Fruit fly (Drosophila melanogaster) whole organism, embryonic: ENCODE data around the gene mRRF1.

Source experiments
- Aef1 ChIP-seq: fragments of 200-800 bp; sonication (Bioruptor generic); IDR thresholded peaks from 3 replicates; pipeline ENCODE4 v1.3.6; 2022; ENCODE audit warnings: missing biosample characterization, missing genetic modification characterization
- B-H1 ChIP-seq: fragments of 200-800 bp; sonication (Bioruptor generic); IDR thresholded peaks from 3 replicates; pipeline ENCODE4 v1.3.6; 2022; ENCODE audit warnings: missing biosample characterization, missing genetic modification characterization
- CG10321 ChIP-seq: fragments of 200-800 bp; sonication (Bioruptor generic); IDR thresholded peaks from 2 replicates; pipeline ENCODE4 v1.3.6; 2022; ENCODE audit warnings: missing biosample characterization, missing genetic modification characterization
- CG15011 ChIP-seq: fragments of 200-800 bp; sonication (Bioruptor generic); optimal IDR thresholded peaks from 3 replicates; lab custom pipeline; 2018; ENCODE audit warnings: missing biosample characterization, mild to moderate bottlenecking, missing genetic modification characterization
- CG15269 ChIP-seq: fragments of 200-800 bp; sonication (Bioruptor generic); optimal IDR thresholded peaks from 2 replicates; lab custom pipeline; 2018; ENCODE audit warnings: missing biosample characterization, mild to moderate bottlenecking, missing genetic modification characterization, moderate library complexity
- CG15514 ChIP-seq: fragments of 200-800 bp; sonication (Bioruptor generic); optimal IDR thresholded peaks from 3 replicates; lab custom pipeline; 2017; ENCODE audit warnings: missing biosample characterization, missing genetic modification characterization, mild to moderate bottlenecking, moderate library complexity, missing genetic modification reagents
- CG1792 ChIP-seq: fragments of 200-800 bp; sonication (Bioruptor generic); optimal IDR thresholded peaks from 2 replicates; lab custom pipeline; 2016; ENCODE audit warnings: missing biosample characterization, missing genetic modification characterization
- CG30403 ChIP-seq: fragments of 200-800 bp; sonication (Bioruptor generic); optimal IDR thresholded peaks from 3 replicates; lab custom pipeline; 2016; ENCODE audit warnings: missing biosample characterization, missing genetic modification characterization
- CG31441 ChIP-seq: fragments of 200-800 bp; sonication (Bioruptor generic); IDR thresholded peaks from 2 replicates; pipeline ENCODE4 v1.3.6; 2022; ENCODE audit warnings: missing biosample characterization, missing genetic modification characterization
- CG32767 ChIP-seq: fragments of 200-800 bp; sonication (Bioruptor generic); IDR thresholded peaks from 2 replicates; pipeline ENCODE4 v1.3.6; 2022; ENCODE audit warnings: missing biosample characterization, missing genetic modification characterization
- CG3995 ChIP-seq: fragments of 200-800 bp; sonication (Bioruptor generic); optimal IDR thresholded peaks from 3 replicates; lab custom pipeline; 2016; ENCODE audit warnings: missing biosample characterization, missing genetic modification characterization
- CG4360 ChIP-seq: fragments of 200-800 bp; sonication (Bioruptor generic); IDR thresholded peaks from 2 replicates; pipeline ENCODE4 v1.3.6; 2022; ENCODE audit warnings: missing biosample characterization, missing genetic modification characterization
- CG43689 ChIP-seq: fragments of 200-800 bp; sonication (Bioruptor generic); IDR thresholded peaks from 2 replicates; pipeline ENCODE4 v1.3.6; 2022; ENCODE audit warnings: missing biosample characterization, missing genetic modification characterization
- CG4617 ChIP-seq: fragments of 200-800 bp; sonication (Bioruptor generic); optimal IDR thresholded peaks from 3 replicates; lab custom pipeline; 2016; ENCODE audit warnings: missing biosample characterization, missing genetic modification characterization, borderline replicate concordance
- CG4820 ChIP-seq: fragments of 200-800 bp; sonication (Bioruptor generic); optimal IDR thresholded peaks from 3 replicates; lab custom pipeline; 2016; ENCODE audit warnings: missing biosample characterization, missing genetic modification characterization
- CG6654 ChIP-seq: fragments of 200-800 bp; sonication (Bioruptor generic); optimal IDR thresholded peaks from 2 replicates; lab custom pipeline; 2017; ENCODE audit warnings: missing biosample characterization, mild to moderate bottlenecking, missing genetic modification characterization
- CG7556 ChIP-seq: fragments of 200-800 bp; sonication (Bioruptor generic); optimal IDR thresholded peaks from 2 replicates; lab custom pipeline; 2017; ENCODE audit warnings: missing biosample characterization, mild to moderate bottlenecking, missing genetic modification characterization
- CG8290 ChIP-seq, 3 experiments: fragments of 200-800 bp; sonication (Bioruptor generic); optimal IDR thresholded peaks; 2 replicates each; lab custom pipeline; 2016 to 2019; ENCODE audit warnings: missing biosample characterization in 3 of 3, missing genetic modification characterization in 3 of 3, mild to moderate bottlenecking in 2 of 3, moderate library complexity in 1 of 3
- CG9437 ChIP-seq: fragments of 200-800 bp; sonication (Bioruptor generic); optimal IDR thresholded peaks from 2 replicates; lab custom pipeline; 2018; ENCODE audit warnings: missing biosample characterization, mild to moderate bottlenecking, missing genetic modification characterization
- CG9932 ChIP-seq: fragments of 200-800 bp; sonication (Bioruptor generic); IDR thresholded peaks from 2 replicates; pipeline ENCODE4 v1.3.6; 2022; ENCODE audit warnings: missing biosample characterization, missing genetic modification characterization
- CHES-1-like ChIP-seq: fragments of 200-800 bp; sonication (Bioruptor generic); optimal IDR thresholded peaks from 2 replicates; lab custom pipeline; 2016; ENCODE audit warnings: missing biosample characterization, missing genetic modification characterization
- CrebB ChIP-seq: fragments of 200-800 bp; sonication (Bioruptor generic); optimal IDR thresholded peaks from 3 replicates; lab custom pipeline; 2018; ENCODE audit warnings: missing biosample characterization, mild to moderate bottlenecking, missing genetic modification characterization
- Dref ChIP-seq: fragments of 200-800 bp; sonication (Bioruptor generic); IDR thresholded peaks from 2 replicates; pipeline ENCODE4 v1.3.6; 2022; ENCODE audit warnings: missing biosample characterization, missing genetic modification characterization
- HHEX ChIP-seq: fragments of 200-800 bp; sonication (Bioruptor generic); optimal IDR thresholded peaks from 3 replicates; lab custom pipeline; 2017; ENCODE audit warnings: missing biosample characterization, mild to moderate bottlenecking, missing genetic modification characterization, missing genetic modification reagents
- Lhr ChIP-seq: fragments of 200-800 bp; sonication (Bioruptor generic); optimal IDR thresholded peaks from 3 replicates; lab custom pipeline; 2017; ENCODE audit warnings: mild to moderate bottlenecking, missing biosample characterization, missing genetic modification reagents, missing genetic modification characterization
- Mad ChIP-seq: fragments of 200-800 bp; sonication (Bioruptor generic); optimal IDR thresholded peaks from 2 replicates; lab custom pipeline; 2016; ENCODE audit warnings: missing biosample characterization, missing genetic modification characterization
- Sry-β ChIP-seq: fragments of 200-800 bp; sonication (Bioruptor generic); optimal IDR thresholded peaks from 2 replicates; lab custom pipeline; 2018; ENCODE audit warnings: missing biosample characterization, mild to moderate bottlenecking, missing genetic modification characterization, moderate library complexity
- Trl ChIP-seq, 3 experiments: fragments of >200 bp in 2 of 3; fragments of 200-800 bp in 1 of 3; sonication (Bioruptor generic) in 1 of 3; optimal IDR thresholded peaks; 2 replicates in 1 of 3; 3 replicates in 2 of 3; lab custom pipeline; 2016 to 2017; ENCODE audit warnings: missing biosample characterization in 1 of 3, missing genetic modification characterization in 1 of 3
- YL-1 ChIP-seq: fragments of 200-800 bp; sonication (Bioruptor generic); optimal IDR thresholded peaks from 3 replicates; lab custom pipeline; 2017; ENCODE audit warnings: missing biosample characterization, mild to moderate bottlenecking, missing genetic modification characterization
- al ChIP-seq: fragments of 200-800 bp; sonication (Bioruptor generic); IDR thresholded peaks from 2 replicates; pipeline ENCODE4 v1.3.6; 2022; ENCODE audit warnings: missing biosample characterization, missing genetic modification characterization
- chinmo ChIP-seq: fragments of 200-800 bp; sonication (Bioruptor generic); IDR thresholded peaks from 4 replicates; pipeline ENCODE4 v1.3.6; 2022; ENCODE audit warnings: missing biosample characterization, missing genetic modification characterization; ENCODE audit not compliant: partially characterized antibody
- cwo ChIP-seq: fragments of 200-800 bp; sonication (Bioruptor generic); optimal IDR thresholded peaks from 3 replicates; lab custom pipeline; 2017; ENCODE audit warnings: missing biosample characterization, missing genetic modification characterization, mild to moderate bottlenecking, moderate library complexity, missing genetic modification reagents
- dpn ChIP-seq, 2 experiments: fragments of 200-800 bp; sonication (Bioruptor generic); optimal IDR thresholded peaks; 3 replicates each; lab custom pipeline; 2016; ENCODE audit warnings: missing biosample characterization in 2 of 2, missing genetic modification characterization in 2 of 2
- ems ChIP-seq: fragments of 200-800 bp; sonication (Bioruptor generic); optimal IDR thresholded peaks from 3 replicates; lab custom pipeline; 2016; ENCODE audit warnings: missing biosample characterization, missing genetic modification characterization
- exex ChIP-seq: fragments of 200-800 bp; sonication (Bioruptor generic); optimal IDR thresholded peaks from 4 replicates; lab custom pipeline; 2018; ENCODE audit warnings: missing biosample characterization, mild to moderate bottlenecking, missing genetic modification characterization, moderate library complexity
- gcm2 ChIP-seq: fragments of 200-800 bp; sonication (Bioruptor generic); optimal IDR thresholded peaks from 2 replicates; lab custom pipeline; 2016; ENCODE audit warnings: missing biosample characterization, missing genetic modification characterization
- hb ChIP-seq: fragments of 200-800 bp; sonication (Bioruptor generic); IDR thresholded peaks from 3 replicates; pipeline ENCODE4 v1.3.6; 2022; ENCODE audit warnings: missing biosample characterization, missing genetic modification characterization; ENCODE audit not compliant: partially characterized antibody
- hth ChIP-seq: fragments of >200 bp; optimal IDR thresholded peaks from 2 replicates; lab custom pipeline; 2017; ENCODE audit warnings: inconsistent platforms
- lab ChIP-seq: fragments of 200-800 bp; sonication (Bioruptor generic); optimal IDR thresholded peaks from 3 replicates; lab custom pipeline; 2017; ENCODE audit warnings: missing biosample characterization, missing genetic modification characterization, mild to moderate bottlenecking, moderate library complexity, missing genetic modification reagents
- nom ChIP-seq: fragments of 200-800 bp; sonication (Bioruptor generic); optimal IDR thresholded peaks from 2 replicates; lab custom pipeline; 2017; ENCODE audit warnings: missing biosample characterization, missing genetic modification characterization, mild to moderate bottlenecking, moderate library complexity, missing genetic modification reagents
- pb ChIP-seq: fragments of 200-800 bp; sonication (Bioruptor generic); optimal IDR thresholded peaks from 3 replicates; lab custom pipeline; 2016; ENCODE audit warnings: missing biosample characterization, missing genetic modification characterization
- sens ChIP-seq: fragments of 200-800 bp; sonication (Bioruptor generic); peaks from one replicate; lab custom pipeline; 2016; ENCODE audit warnings: missing biosample characterization, missing genetic modification characterization
- sima ChIP-seq: fragments of 200-800 bp; sonication (Bioruptor generic); optimal IDR thresholded peaks from 2 replicates; lab custom pipeline; 2016; ENCODE audit warnings: missing biosample characterization, missing genetic modification characterization
- slbo ChIP-seq: fragments of 200-800 bp; sonication (Bioruptor generic); IDR thresholded peaks from 2 replicates; pipeline ENCODE4 v1.3.6; 2022; ENCODE audit warnings: missing biosample characterization, missing genetic modification characterization
- sob ChIP-seq: fragments of 200-800 bp; sonication (Bioruptor generic); IDR thresholded peaks from 2 replicates; pipeline ENCODE4 v1.3.6; 2022; ENCODE audit warnings: missing biosample characterization, missing genetic modification characterization
- stc ChIP-seq: fragments of 200-800 bp; sonication (Bioruptor generic); IDR thresholded peaks from 2 replicates; pipeline ENCODE4 v1.3.6; 2022; ENCODE audit warnings: missing biosample characterization, missing genetic modification characterization
- sug ChIP-seq: fragments of 200-800 bp; optimal IDR thresholded peaks from 2 replicates; lab custom pipeline; 2019; ENCODE audit warnings: missing biosample characterization, mild to moderate bottlenecking, missing genetic modification characterization, moderate library complexity
- tap ChIP-seq: fragments of 200-800 bp; optimal IDR thresholded peaks from 3 replicates; lab custom pipeline; 2019; ENCODE audit warnings: missing biosample characterization, mild to moderate bottlenecking, missing genetic modification characterization, moderate library complexity
- tin ChIP-seq: fragments of 200-800 bp; sonication (Bioruptor generic); optimal IDR thresholded peaks from 3 replicates; lab custom pipeline; 2016; ENCODE audit warnings: missing biosample characterization, missing genetic modification characterization
- tio ChIP-seq: fragments of 200-800 bp; sonication (Bioruptor generic); optimal IDR thresholded peaks from 2 replicates; lab custom pipeline; 2017; ENCODE audit warnings: missing biosample characterization, missing genetic modification characterization, inconsistent platforms
- usp ChIP-seq: fragments of >200 bp; optimal IDR thresholded peaks from 2 replicates; lab custom pipeline; 2017; ENCODE audit warnings: missing biosample characterization, missing genetic modification characterization

Gene mRRF1

DNA sequence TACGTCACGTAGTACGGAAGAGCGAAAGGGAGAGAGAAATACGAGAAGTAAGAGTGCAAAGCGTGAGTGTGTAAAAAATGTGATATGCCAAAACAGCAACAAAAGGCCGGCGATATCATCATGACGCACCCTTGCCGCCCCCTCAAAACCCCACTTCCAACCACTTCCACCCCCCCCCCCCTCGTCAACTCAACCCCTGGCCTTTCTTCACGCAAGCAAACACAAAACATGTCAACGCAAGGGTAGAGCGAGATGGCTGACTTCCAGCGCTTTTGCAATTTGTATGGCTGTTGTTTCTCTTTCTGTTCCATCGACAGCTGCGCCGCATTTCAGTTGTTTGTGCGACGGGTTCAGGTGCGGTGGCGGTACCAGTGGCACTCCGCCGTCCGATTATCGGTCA, 28.4 kb upstream of the mRRF1 start (continued):
- TF ChIP-seq Lhr (GFP tag; lab: Kevin White, UChicago) (no peak), slbo (GFP tag; lab: Robert Waterston, UW) (peak; percentile 50), CG3995 (no peak), Aef1 (GFP tag; lab: Robert Waterston, UW) (peak; percentile 80), lab (GFP tag; lab: Kevin White, UChicago) (peak; percentile 64), gcm2 (no peak), tap (tag; lab: Kevin White, UChicago) (no peak), CG4820 (no peak), CrebB (tag; lab: Kevin White, UChicago) (no peak), HHEX (GFP tag; lab: Kevin White, UChicago) (no peak), dpn (GFP tag; optimal IDR thresholded peaks at IDR 0.05; lab: Kevin White, UChicago) (no peak), CG10321 (GFP tag; lab: Robert Waterston, UW) (peak; percentile 44), CG15269 (no peak), Sry-β (no peak), stc (GFP tag; lab: Robert Waterston, UW) (0 out of 2 replicates have a peak, but pooled peaks have one; percentile 21), CG4360 (GFP tag; lab: Robert Waterston, UW) (no peak), CG15011 (GFP tag; lab: Kevin White, UChicago) (no peak), tin (no peak), CG15514 (GFP tag; lab: Kevin White, UChicago) (peak; percentile 7), Mad (GFP tag; lab: Kevin White, UChicago) (no peak), tio (no peak), CG9437 (GFP tag; lab: Kevin White, UChicago) (peak; percentile 47), CG30403 (GFP tag; lab: Kevin White, UChicago) (no peak), al (GFP tag; lab: Robert Waterston, UW) (no peak), CHES-1-like (no peak), nom (GFP tag; lab: Kevin White, UChicago) (peak; percentile 63), CG6654 (GFP tag; lab: Kevin White, UChicago) (no peak), ems (GFP tag; lab: Kevin White, UChicago) (no peak), hth (lab: Kevin White, UChicago) (no peak), sug (peak; percentile 65), Trl (optimal IDR thresholded peaks at IDR 0.05; lab: Kevin White, UChicago) (peak; percentile 34 to 43), Trl (GFP tag; optimal IDR thresholded peaks at IDR 0.05; lab: Kevin White, UChicago) (no peak), cwo (GFP tag; lab: Kevin White, UChicago) (peak; percentile 1), B-H1 (GFP tag; lab: Robert Waterston, UW) (no peak), CG32767 (GFP tag; lab: Robert Waterston, UW) (no peak), pb (GFP tag; lab: Kevin White, UChicago) (no peak), CG9932 (peak; percentile 31; the same call in 1 of the 2 replicates), YL-1 (GFP tag; lab: Kevin White, UChicago) (no peak), CG1792 (GFP tag; lab: Kevin White, UChicago) (no peak), usp (GFP tag; lab: Kevin White, UChicago) (no peak), sob (GFP tag; lab: Robert Waterston, UW) (no peak), Dref (GFP tag; lab: Robert Waterston, UW) (no peak), CG31441 (GFP tag; lab: Robert Waterston, UW) (no peak), exex (peak; percentile 17), CG43689 (GFP tag; lab: Robert Waterston, UW) (no peak), chinmo (GFP tag; lab: Robert Waterston, UW) (peak; percentile 88), hb (GFP tag; lab: Robert Waterston, UW) (no peak), CG4617 (GFP tag; lab: Kevin White, UChicago) (no peak), sens (GFP tag; lab: Kevin White, UChicago) (no peak), CG8290 (GFP tag; optimal IDR thresholded peaks at IDR 0.05; lab: Kevin White, UChicago) (no peak), CG8290 (tag; optimal IDR thresholded peaks at IDR 0.05; lab: Kevin White, UChicago) (peak in 1 of 2 experiments; percentile 23), sima (GFP tag; lab: Kevin White, UChicago) (no peak), CG7556 (no peak)
